Fruit fly (Drosophila melanogaster): ENCODE measurements around the gene yellow-f2.

- no peak for TF ChIP-seq toe (GFP tag; optimal IDR thresholded peaks at IDR 0.05)
- no peak for TF ChIP-seq CG1620 (GFP tag; optimal IDR thresholded peaks at IDR 0.05)
- no peak for TF ChIP-seq kay (GFP tag; ENCODE audit: borderline replicate concordance)
- TF ChIP-seq CG5204 (GFP tag; optimal IDR thresholded peaks at IDR 0.05), result no peak
- TF ChIP-seq pad (GFP tag; optimal IDR thresholded peaks at IDR 0.05), result no peak
- no peak for TF ChIP-seq CG12768 (GFP tag; optimal IDR thresholded peaks at IDR 0.05)
- no peak for TF ChIP-seq ovo (GFP tag; optimal IDR thresholded peaks at IDR 0.05)
- TF ChIP-seq cic (GFP tag; optimal IDR thresholded peaks at IDR 0.05), result no peak
- no peak for TF ChIP-seq Mnt (GFP tag; optimal IDR thresholded peaks at IDR 0.05)
- no peak for TF ChIP-seq Hr96 (GFP tag; optimal IDR thresholded peaks at IDR 0.05)
- no peak for TF ChIP-seq CG33017 (tag; optimal IDR thresholded peaks at IDR 0.05)
Observed at dm6 chr3R:13009595-13009994, 14.6 kb upstream of the yellow-f2 start, which contains the start of gene CG11656.
